Worm (Caenorhabditis elegans) whole organism, L4 larva: Measurements from ENCODE around the gene umps-1.

ENCODE experiments used
- F37D6.2 ChIP-seq: sonication (generic microtip); optimal IDR thresholded peaks from 2 replicates; lab custom pipeline; 2016; ENCODE audit warnings: mild to moderate bottlenecking, missing genetic modification characterization, missing compliant biosample characterization
- F49E8.2 ChIP-seq: sonication (generic microtip); optimal IDR thresholded peaks from 2 replicates; lab custom pipeline; 2016; ENCODE audit warnings: missing compliant biosample characterization, mild to moderate bottlenecking, missing genetic modification characterization, borderline replicate concordance
- R02D3.7 ChIP-seq: fragments of 150-350 bp; sonication (generic microtip); optimal IDR thresholded peaks from 3 replicates; lab custom pipeline; 2014; ENCODE audit warnings: missing biosample characterization, missing genetic modification characterization
- Y5F2A.4 ChIP-seq: fragments of 200-800 bp; sonication (Bioruptor generic); optimal IDR thresholded peaks from 2 replicates; lab custom pipeline; 2018; ENCODE audit warnings: mild to moderate bottlenecking, missing genetic modification characterization, missing compliant biosample characterization
- aha-1 ChIP-seq: fragments of 150-350 bp; peaks from one replicate; lab custom pipeline; 2014; ENCODE audit warnings: missing biosample characterization, missing genetic modification characterization
- arid-1 ChIP-seq: fragments of 200-800 bp; sonication (Bioruptor generic); conservative IDR thresholded peaks from 2 replicates; pipeline ENCODE4 v1.3.6; 2022; ENCODE audit warnings: missing genetic modification reagents, missing genetic modification characterization, missing compliant biosample characterization
- ceh-44 ChIP-seq: fragments of 200-800 bp; sonication (Bioruptor generic); IDR thresholded peaks from 2 replicates; pipeline ENCODE4 v1.3.6; 2022; ENCODE audit warnings: missing genetic modification reagents, missing genetic modification characterization, missing compliant biosample characterization
- ceh-62 ChIP-seq: sonication (generic microtip); optimal IDR thresholded peaks from 2 replicates; lab custom pipeline; 2017; ENCODE audit warnings: missing biosample characterization, missing genetic modification characterization
- ceh-82 ChIP-seq: sonication (generic microtip); optimal IDR thresholded peaks from 2 replicates; lab custom pipeline; 2017; ENCODE audit warnings: missing biosample characterization, missing genetic modification characterization
- cey-2 ChIP-seq: sonication (generic microtip); optimal IDR thresholded peaks from 3 replicates; lab custom pipeline; 2017; ENCODE audit warnings: missing genetic modification characterization, mild to moderate bottlenecking, missing compliant biosample characterization, antibody characterized with exemption, borderline replicate concordance; ENCODE audit not compliant: insufficient read depth
- daf-12 ChIP-seq: fragments of 150-350 bp; optimal IDR thresholded peaks from 2 replicates; lab custom pipeline; 2014; ENCODE audit warnings: missing biosample characterization, missing genetic modification reagents, missing genetic modification characterization
- daf-16 ChIP-seq, 3 experiments: sonication (generic microtip); optimal IDR thresholded peaks; 2 replicates each; lab custom pipeline; 2016 to 2017; ENCODE audit warnings: missing genetic modification characterization in 3 of 3, missing genetic modification reagents in 3 of 3, mild to moderate bottlenecking in 2 of 3, missing compliant biosample characterization in 2 of 3, missing biosample characterization in 1 of 3, moderate library complexity in 1 of 3
- dmd-6 ChIP-seq: fragments of 200-800 bp; sonication (Bioruptor generic); IDR thresholded peaks from 2 replicates; pipeline ENCODE4 v1.3.6; 2022; ENCODE audit warnings: missing genetic modification reagents, missing genetic modification characterization, missing compliant biosample characterization
- duxl-1 ChIP-seq: sonication (generic microtip); optimal IDR thresholded peaks from 2 replicates; lab custom pipeline; 2016; ENCODE audit warnings: mild to moderate bottlenecking, missing genetic modification characterization, moderate library complexity, missing compliant biosample characterization; ENCODE audit not compliant: poor library complexity
- dve-1 ChIP-seq: sonication (generic microtip); optimal IDR thresholded peaks from 2 replicates; lab custom pipeline; 2017; ENCODE audit warnings: antibody characterized with exemption, mild to moderate bottlenecking, missing genetic modification characterization, missing compliant biosample characterization; ENCODE audit not compliant: insufficient read depth
- hif-1 ChIP-seq, 2 experiments: sonication (generic microtip); optimal IDR thresholded peaks; 2 replicates each; lab custom pipeline; 2016 to 2017; ENCODE audit warnings: missing compliant biosample characterization in 2 of 2, missing genetic modification characterization in 2 of 2, missing genetic modification reagents in 2 of 2, missing genotype in 2 of 2, mild to moderate bottlenecking in 1 of 2
- hlh-11 ChIP-seq: fragments of 200-800 bp; sonication (Bioruptor generic); optimal IDR thresholded peaks from 2 replicates; lab custom pipeline; 2018; ENCODE audit warnings: mild to moderate bottlenecking, missing genetic modification characterization, missing compliant biosample characterization
- hlh-30 ChIP-seq: sonication (generic microtip); optimal IDR thresholded peaks from 2 replicates; lab custom pipeline; 2017; ENCODE audit warnings: antibody characterized with exemption, mild to moderate bottlenecking, missing genetic modification characterization, missing compliant biosample characterization; ENCODE audit not compliant: insufficient read depth
- lin-1 ChIP-seq: fragments of 200-800 bp; sonication (Bioruptor generic); IDR thresholded peaks from 2 replicates; pipeline ENCODE4 v1.3.6; 2022; ENCODE audit warnings: missing genetic modification reagents, missing genetic modification characterization, missing compliant biosample characterization
- lin-13 ChIP-seq: fragments of 150-350 bp; optimal IDR thresholded peaks from 2 replicates; lab custom pipeline; 2014; ENCODE audit warnings: missing biosample characterization, missing genetic modification reagents, missing genetic modification characterization
- lsy-2 ChIP-seq, 2 experiments: fragments of 150-350 bp in 1 of 2; sonication (generic microtip) in 1 of 2; optimal IDR thresholded peaks; 2 replicates each; lab custom pipeline; 2014 to 2017; ENCODE audit warnings: missing biosample characterization in 2 of 2, missing genetic modification characterization in 2 of 2
- mdl-1 ChIP-seq, 2 experiments: fragments of 150-350 bp in 1 of 2; sonication (generic microtip) in 1 of 2; optimal IDR thresholded peaks; 2 replicates each; lab custom pipeline; 2014 to 2017; ENCODE audit warnings: missing biosample characterization in 2 of 2, missing genetic modification characterization in 2 of 2
- mep-1 ChIP-seq: fragments of 150-350 bp; sonication (generic microtip); optimal IDR thresholded peaks from 3 replicates; lab custom pipeline; 2014; ENCODE audit warnings: missing biosample characterization, missing genetic modification characterization
- mxl-2 ChIP-seq: fragments of 200-800 bp; sonication (Bioruptor generic); conservative IDR thresholded peaks from 2 replicates; pipeline ENCODE4 v1.3.6; 2022; ENCODE audit warnings: missing genetic modification reagents, missing genetic modification characterization, missing compliant biosample characterization
- mxl-3 ChIP-seq: fragments of 200-800 bp; sonication (Bioruptor generic); optimal IDR thresholded peaks from 2 replicates; lab custom pipeline; 2018; ENCODE audit warnings: mild to moderate bottlenecking, missing genetic modification characterization, missing compliant biosample characterization
- nhr-11 ChIP-seq: fragments of 150-350 bp; optimal IDR thresholded peaks from 2 replicates; lab custom pipeline; 2014; ENCODE audit warnings: missing biosample characterization, missing genetic modification characterization
- nhr-237 ChIP-seq: sonication (generic microtip); optimal IDR thresholded peaks from 2 replicates; lab custom pipeline; 2017; ENCODE audit warnings: missing biosample characterization, missing genetic modification characterization
- nhr-28 ChIP-seq: fragments of 150-350 bp; optimal IDR thresholded peaks from 2 replicates; lab custom pipeline; 2014; ENCODE audit warnings: missing biosample characterization, missing genetic modification characterization
- nhr-48 ChIP-seq: sonication (generic microtip); optimal IDR thresholded peaks from 2 replicates; lab custom pipeline; 2016; ENCODE audit warnings: mild to moderate bottlenecking, missing genetic modification characterization, missing compliant biosample characterization
- nhr-6 ChIP-seq: fragments of 150-350 bp; optimal IDR thresholded peaks from 2 replicates; lab custom pipeline; 2014; ENCODE audit warnings: missing biosample characterization, missing genetic modification characterization
- nhr-76 ChIP-seq: fragments of 150-350 bp; optimal IDR thresholded peaks from 2 replicates; lab custom pipeline; 2014; ENCODE audit warnings: missing biosample characterization, missing genetic modification characterization
- pha-4 ChIP-seq, 2 experiments: fragments of 150-350 bp in 1 of 2; fragments of 200-800 bp in 1 of 2; sonication (Bioruptor generic) in 1 of 2; IDR thresholded peaks in 1 of 2; optimal IDR thresholded peaks in 1 of 2; 2 replicates each; pipeline versions ENCODE4 v1.3.6 to Lab custom; 2014 to 2022; ENCODE audit warnings: missing genetic modification characterization in 2 of 2, missing genetic modification reagents in 2 of 2, missing biosample characterization in 1 of 2, missing compliant biosample characterization in 1 of 2
- rbr-2 ChIP-seq: sonication (generic microtip); optimal IDR thresholded peaks from 2 replicates; lab custom pipeline; 2016; ENCODE audit warnings: missing genotype, missing genetic modification characterization, missing compliant biosample characterization
- saeg-2 ChIP-seq: fragments of 200-800 bp; sonication (Bioruptor generic); IDR thresholded peaks from 2 replicates; pipeline ENCODE4 v1.3.6; 2022; ENCODE audit warnings: missing genetic modification reagents, missing genetic modification characterization, missing compliant biosample characterization
- set-16 ChIP-seq: fragments of 200-800 bp; sonication (Bioruptor generic); IDR thresholded peaks from 2 replicates; pipeline ENCODE4 v1.3.6; 2022; ENCODE audit warnings: missing genetic modification reagents, missing genetic modification characterization, missing compliant biosample characterization
- snpc-4 ChIP-seq: fragments of 150-350 bp; optimal IDR thresholded peaks from 2 replicates; lab custom pipeline; 2014; ENCODE audit warnings: missing biosample characterization, missing genetic modification characterization
- unc-130 ChIP-seq: sonication (generic microtip); optimal IDR thresholded peaks from 2 replicates; lab custom pipeline; 2016; ENCODE audit warnings: missing genetic modification reagents, missing genetic modification characterization, missing compliant biosample characterization
- unc-62 ChIP-seq, 3 experiments: fragments of 150-350 bp in 1 of 3; sonication (generic microtip); optimal IDR thresholded peaks in 2 of 3; peaks in 1 of 3; 1 replicate in 1 of 3; 2 replicates in 2 of 3; lab custom pipeline; 2014 to 2017; ENCODE audit warnings: missing biosample characterization in 3 of 3, missing genetic modification characterization in 3 of 3, missing genetic modification reagents in 3 of 3, missing genotype in 1 of 3
- zfp-2 ChIP-seq: sonication (generic microtip); optimal IDR thresholded peaks from 2 replicates; lab custom pipeline; 2016; ENCODE audit warnings: mild to moderate bottlenecking, missing genetic modification characterization, missing compliant biosample characterization
- zfp-3 ChIP-seq: fragments of 200-800 bp; sonication (Bioruptor generic); conservative IDR thresholded peaks from 2 replicates; pipeline ENCODE4 v1.3.6; 2022; ENCODE audit warnings: missing genetic modification reagents, missing genetic modification characterization, missing compliant biosample characterization
- zip-11 ChIP-seq: fragments of 200-800 bp; sonication (Bioruptor generic); IDR thresholded peaks from 2 replicates; pipeline ENCODE4 v1.3.6; 2022; ENCODE audit warnings: missing genetic modification characterization, missing compliant biosample characterization
- zip-2 ChIP-seq: fragments of 150-350 bp; optimal IDR thresholded peaks from 2 replicates; lab custom pipeline; 2014; ENCODE audit warnings: missing biosample characterization, missing genetic modification characterization

Gene umps-1

ce11 chrIII:10331232-10331631, 26.2 kb downstream of the umps-1 start (continued):
- TF ChIP-seq nhr-11 (tag; lab: Kevin White, UChicago) (no peak), unc-130 (GFP tag; lab: Kevin White, UChicago) (no peak), daf-16 (GFP tag; optimal IDR thresholded peaks at IDR 0.05; lab: Kevin White, UChicago) (no peak), daf-16 (tag; optimal IDR thresholded peaks at IDR 0.05; lab: Kevin White, UChicago) (peak; percentile 59), unc-62 (GFP tag; optimal IDR thresholded peaks at IDR 0.05 in 1 of 2; lab: Kevin White, UChicago) (no peak), unc-62 (tag; optimal IDR thresholded peaks at IDR 0.05; lab: Kevin White, UChicago) (no peak), hif-1 (tag; optimal IDR thresholded peaks at IDR 0.05; lab: Kevin White, UChicago) (peak in 1 of 2 experiments; percentile 25), dve-1 (tag; lab: Kevin White, UChicago) (peak; percentile 26), F49E8.2 (tag; lab: Kevin White, UChicago) (no peak), mep-1 (tag; lab: Kevin White, UChicago) (peak; percentile 1), nhr-48 (tag; lab: Kevin White, UChicago) (no peak), snpc-4 (tag; lab: Kevin White, UChicago) (no peak), aha-1 (tag; lab: Kevin White, UChicago) (peak; percentile 31), zip-11 (GFP tag; lab: Robert Waterston, UW) (no peak), zfp-3 (GFP tag; lab: Robert Waterston, UW) (no peak), arid-1 (GFP tag; lab: Robert Waterston, UW) (no peak), nhr-6 (tag; lab: Kevin White, UChicago) (peak; percentile 15), lin-13 (GFP tag; lab: Kevin White, UChicago) (no peak), Y5F2A.4 (GFP tag; lab: Kevin White, UChicago) (no peak), F37D6.2 (tag; lab: Kevin White, UChicago) (no peak), saeg-2 (GFP tag; lab: Robert Waterston, UW) (no peak)

ce11 chrIII:10330372-10331062, 26.9 kb downstream of the umps-1 start, which contains the start of gene nex-2:
Gene nex-2 (minus strand): TSS chrIII:10330422.
- no peak for TF ChIP-seq ceh-82 (tag; lab: Kevin White, UChicago)
- TF ChIP-seq R02D3.7 (tag; lab: Kevin White, UChicago): no peak
- TF ChIP-seq set-16 (GFP tag; lab: Robert Waterston, UW): no peak
- TF ChIP-seq zip-2 (tag; lab: Kevin White, UChicago): no peak
- TF ChIP-seq daf-12 (tag; lab: Kevin White, UChicago): no peak
- TF ChIP-seq arid-1 (GFP tag; lab: Robert Waterston, UW): no peak
- TF ChIP-seq rbr-2 (tag; lab: Kevin White, UChicago): no peak
- no peak for TF ChIP-seq ceh-44 (GFP tag; lab: Robert Waterston, UW)
- TF ChIP-seq nhr-76: no peak
- no peak for TF ChIP-seq dve-1 (tag; lab: Kevin White, UChicago)
- no peak for TF ChIP-seq nhr-48 (tag; lab: Kevin White, UChicago)
- no peak for TF ChIP-seq F37D6.2 (tag; lab: Kevin White, UChicago)
- TF ChIP-seq ceh-62 (tag; lab: Kevin White, UChicago): no peak
- TF ChIP-seq zfp-2 (tag; lab: Kevin White, UChicago): no peak

ce11 chrIII:10329811-10330210, 27.6 kb downstream of the umps-1 start:
- TF ChIP-seq mdl-1 (tag; optimal IDR thresholded peaks at IDR 0.05; lab: Kevin White, UChicago) (peak in 1 of 2 experiments; percentile 25), nhr-28 (tag; lab: Kevin White, UChicago) (peak; percentile 62), saeg-2 (GFP tag; lab: Robert Waterston, UW) (no peak), daf-16 (GFP tag; optimal IDR thresholded peaks at IDR 0.05; lab: Kevin White, UChicago) (peak in 1 of 2 experiments; percentile 61), daf-16 (tag; optimal IDR thresholded peaks at IDR 0.05; lab: Kevin White, UChicago) (peak; percentile 87), cey-2 (tag; lab: Kevin White, UChicago) (no peak), lsy-2 (tag; optimal IDR thresholded peaks at IDR 0.05; lab: Kevin White, UChicago) (peak in 1 of 2 experiments; percentile 12), hlh-30 (tag; lab: Kevin White, UChicago) (peak; percentile 52), pha-4 (GFP tag; IDR thresholded peaks at IDR 0.05; lab: Robert Waterston, UW) (no peak), pha-4 (tag; optimal IDR thresholded peaks at IDR 0.05; lab: Kevin White, UChicago) (no peak), zip-2 (tag; lab: Kevin White, UChicago) (no peak), mxl-2 (GFP tag; lab: Robert Waterston, UW) (no peak), nhr-237 (tag; lab: Kevin White, UChicago) (no peak), nhr-6 (tag; lab: Kevin White, UChicago) (no peak), hlh-11 (peak; percentile 62), hif-1 (tag; optimal IDR thresholded peaks at IDR 0.05; lab: Kevin White, UChicago) (peak in 1 of 2 experiments; percentile 46), mxl-3 (peak; percentile 44), mep-1 (tag; lab: Kevin White, UChicago) (peak; percentile 37), duxl-1 (tag; lab: Kevin White, UChicago) (no peak), lin-1 (GFP tag; lab: Robert Waterston, UW) (0 out of 2 replicates have a peak, but pooled peaks have one; percentile 7), dmd-6 (GFP tag; lab: Robert Waterston, UW) (peak; percentile 56), dve-1 (tag; lab: Kevin White, UChicago) (peak; percentile 63)
